Fruit fly (Drosophila melanogaster) whole organism, embryonic: ENCODE measurements around the gene CG34008.

Source experiments
- Aef1 ChIP-seq: fragments of 200-800 bp; sonication (Bioruptor generic); IDR thresholded peaks from 3 replicates; pipeline ENCODE4 v1.3.6; 2022; ENCODE audit warnings: missing biosample characterization, missing genetic modification characterization
- BEAF-32 ChIP-seq: fragments of 200-800 bp; sonication (Bioruptor generic); optimal IDR thresholded peaks from 3 replicates; lab custom pipeline; 2017; ENCODE audit warnings: missing biosample characterization, missing genetic modification characterization, mild to moderate bottlenecking, moderate library complexity, missing genetic modification reagents
- CG1233 ChIP-seq: fragments of 200-800 bp; sonication (Bioruptor generic); optimal IDR thresholded peaks from 4 replicates; lab custom pipeline; 2018; ENCODE audit warnings: missing biosample characterization, mild to moderate bottlenecking, missing genetic modification characterization
- CG13424 ChIP-seq: fragments of 200-800 bp; sonication (Bioruptor generic); optimal IDR thresholded peaks from 2 replicates; lab custom pipeline; 2019; ENCODE audit warnings: missing biosample characterization, mild to moderate bottlenecking, missing genetic modification characterization, moderate library complexity
- CG15011 ChIP-seq: fragments of 200-800 bp; sonication (Bioruptor generic); optimal IDR thresholded peaks from 3 replicates; lab custom pipeline; 2018; ENCODE audit warnings: missing biosample characterization, mild to moderate bottlenecking, missing genetic modification characterization
- CG15601 ChIP-seq: fragments of 200-800 bp; sonication (Bioruptor generic); optimal IDR thresholded peaks from 3 replicates; lab custom pipeline; 2019; ENCODE audit warnings: missing biosample characterization, mild to moderate bottlenecking, missing genetic modification characterization, moderate library complexity
- CG1647 ChIP-seq: fragments of 200-800 bp; sonication (Bioruptor generic); optimal IDR thresholded peaks from 3 replicates; lab custom pipeline; 2016; ENCODE audit warnings: missing biosample characterization, missing genetic modification characterization
- CG17359 ChIP-seq: fragments of 200-800 bp; sonication (Bioruptor generic); optimal IDR thresholded peaks from 3 replicates; lab custom pipeline; 2018; ENCODE audit warnings: missing biosample characterization, mild to moderate bottlenecking, missing genetic modification characterization, moderate library complexity
- CG18262 ChIP-seq: fragments of 200-800 bp; optimal IDR thresholded peaks from 3 replicates; lab custom pipeline; 2019; ENCODE audit warnings: missing biosample characterization, mild to moderate bottlenecking, missing genetic modification characterization, moderate library complexity
- CG2116 ChIP-seq: fragments of 200-800 bp; sonication (Bioruptor generic); optimal IDR thresholded peaks from 3 replicates; lab custom pipeline; 2018; ENCODE audit warnings: missing biosample characterization, mild to moderate bottlenecking, missing genetic modification characterization
- CG30431 ChIP-seq: fragments of 200-800 bp; sonication (Bioruptor generic); optimal IDR thresholded peaks from 2 replicates; lab custom pipeline; 2017; ENCODE audit warnings: missing biosample characterization, missing genetic modification characterization
- CG31365 ChIP-seq: fragments of 200-800 bp; sonication (Bioruptor generic); optimal IDR thresholded peaks from 2 replicates; lab custom pipeline; 2018; ENCODE audit warnings: missing biosample characterization, mild to moderate bottlenecking, missing genetic modification characterization
- CG31441 ChIP-seq: fragments of 200-800 bp; sonication (Bioruptor generic); IDR thresholded peaks from 2 replicates; pipeline ENCODE4 v1.3.6; 2022; ENCODE audit warnings: missing biosample characterization, missing genetic modification characterization
- CG3281 ChIP-seq: fragments of 200-800 bp; sonication (Bioruptor generic); optimal IDR thresholded peaks from 3 replicates; lab custom pipeline; 2017; ENCODE audit warnings: missing biosample characterization, mild to moderate bottlenecking, missing genetic modification characterization
- CG3407 ChIP-seq: fragments of 200-800 bp; sonication (Bioruptor generic); optimal IDR thresholded peaks from 2 replicates; lab custom pipeline; 2018; ENCODE audit warnings: missing biosample characterization, mild to moderate bottlenecking, missing genetic modification characterization
- CG34376 ChIP-seq: fragments of 200-800 bp; sonication (Bioruptor generic); optimal IDR thresholded peaks from 2 replicates; lab custom pipeline; 2018; ENCODE audit warnings: missing biosample characterization, mild to moderate bottlenecking, missing genetic modification characterization
- CG42726 ChIP-seq: fragments of 200-800 bp; sonication (Bioruptor generic); IDR thresholded peaks from 2 replicates; pipeline ENCODE4 v1.3.6; 2022; ENCODE audit warnings: missing biosample characterization, missing genetic modification characterization; ENCODE audit not compliant: partially characterized antibody
- CG4730 ChIP-seq: fragments of 200-800 bp; sonication (Bioruptor generic); IDR thresholded peaks from 2 replicates; pipeline ENCODE4 v1.3.6; 2022; ENCODE audit warnings: missing biosample characterization, missing genetic modification characterization
- CG4854 ChIP-seq: fragments of 200-800 bp; sonication (Bioruptor generic); optimal IDR thresholded peaks from 2 replicates; lab custom pipeline; 2016; ENCODE audit warnings: missing biosample characterization, missing genetic modification characterization, inconsistent platforms
- CG6689 ChIP-seq: fragments of 200-800 bp; sonication (Bioruptor generic); IDR thresholded peaks from 2 replicates; pipeline ENCODE4 v1.3.6; 2022; ENCODE audit warnings: missing biosample characterization, missing genetic modification characterization
- CG7372 ChIP-seq: fragments of 200-800 bp; sonication (Bioruptor generic); IDR thresholded peaks from 2 replicates; pipeline ENCODE4 v1.3.6; 2022; ENCODE audit warnings: missing biosample characterization, missing genetic modification characterization
- CG7839 ChIP-seq: fragments of 200-800 bp; sonication (Bioruptor generic); optimal IDR thresholded peaks from 3 replicates; lab custom pipeline; 2018; ENCODE audit warnings: missing biosample characterization, mild to moderate bottlenecking, missing genetic modification characterization, moderate library complexity
- CG8290 ChIP-seq, 3 experiments: fragments of 200-800 bp; sonication (Bioruptor generic); optimal IDR thresholded peaks; 2 replicates each; lab custom pipeline; 2016 to 2019; ENCODE audit warnings: missing biosample characterization in 3 of 3, missing genetic modification characterization in 3 of 3, mild to moderate bottlenecking in 2 of 3, moderate library complexity in 1 of 3
- CG9215 ChIP-seq: fragments of 200-800 bp; sonication (Bioruptor generic); IDR thresholded peaks from 2 replicates; pipeline ENCODE4 v1.3.6; 2022; ENCODE audit warnings: missing biosample characterization, missing genetic modification characterization
- HLH54F ChIP-seq: fragments of 200-800 bp; sonication (Bioruptor generic); optimal IDR thresholded peaks from 3 replicates; lab custom pipeline; 2016; ENCODE audit warnings: missing biosample characterization, missing genetic modification characterization
- Hr51 ChIP-seq, 2 experiments: fragments of 200-800 bp; sonication (Bioruptor generic); optimal IDR thresholded peaks; 2 replicates in 1 of 2; 3 replicates in 1 of 2; lab custom pipeline; 2016 to 2018; ENCODE audit warnings: missing biosample characterization in 2 of 2, missing genetic modification characterization in 2 of 2, mild to moderate bottlenecking in 1 of 2, moderate library complexity in 1 of 2
- Lim3 ChIP-seq: fragments of 200-800 bp; sonication (Bioruptor generic); IDR thresholded peaks from 2 replicates; pipeline ENCODE4 v1.3.6; 2022; ENCODE audit warnings: missing biosample characterization, missing genetic modification characterization
- Max ChIP-seq: fragments of 200-800 bp; sonication (Bioruptor generic); optimal IDR thresholded peaks from 2 replicates; lab custom pipeline; 2016; ENCODE audit warnings: missing biosample characterization, mild to moderate bottlenecking, missing genetic modification characterization
- Myb ChIP-seq: fragments of 200-800 bp; sonication (Bioruptor generic); optimal IDR thresholded peaks from 2 replicates; lab custom pipeline; 2016; ENCODE audit warnings: missing biosample characterization, missing genetic modification characterization
- NfI ChIP-seq: fragments of 200-800 bp; sonication (Bioruptor generic); optimal IDR thresholded peaks from 3 replicates; lab custom pipeline; 2018; ENCODE audit warnings: missing biosample characterization, mild to moderate bottlenecking, missing genetic modification characterization, moderate library complexity
- Oli ChIP-seq: fragments of 200-800 bp; sonication (Bioruptor generic); optimal IDR thresholded peaks from 2 replicates; lab custom pipeline; 2018; ENCODE audit warnings: missing biosample characterization, mild to moderate bottlenecking, missing genetic modification characterization, moderate library complexity
- Xrp1 ChIP-seq: fragments of 200-800 bp; sonication (Bioruptor generic); IDR thresholded peaks from 2 replicates; pipeline ENCODE4 v1.3.6; 2022; ENCODE audit warnings: missing biosample characterization, missing genetic modification characterization
- chm ChIP-seq: fragments of 200-800 bp; sonication (Bioruptor generic); IDR thresholded peaks from 2 replicates; pipeline ENCODE4 v1.3.6; 2022; ENCODE audit warnings: missing biosample characterization, missing genetic modification characterization
- ems ChIP-seq: fragments of 200-800 bp; sonication (Bioruptor generic); optimal IDR thresholded peaks from 3 replicates; lab custom pipeline; 2016; ENCODE audit warnings: missing biosample characterization, missing genetic modification characterization
- exex ChIP-seq: fragments of 200-800 bp; sonication (Bioruptor generic); optimal IDR thresholded peaks from 4 replicates; lab custom pipeline; 2018; ENCODE audit warnings: missing biosample characterization, mild to moderate bottlenecking, missing genetic modification characterization, moderate library complexity
- fd102C ChIP-seq: fragments of 200-800 bp; sonication (Bioruptor generic); optimal IDR thresholded peaks from 2 replicates; lab custom pipeline; 2018; ENCODE audit warnings: missing biosample characterization, mild to moderate bottlenecking, missing genetic modification characterization, moderate library complexity
- gro ChIP-seq: fragments of 200-800 bp; sonication (Bioruptor generic); optimal IDR thresholded peaks from 2 replicates; lab custom pipeline; 2016; ENCODE audit warnings: missing biosample characterization, missing genetic modification characterization
- hbn ChIP-seq: fragments of 200-800 bp; sonication (Bioruptor generic); IDR thresholded peaks from 2 replicates; pipeline ENCODE4 v1.3.6; 2022; ENCODE audit warnings: missing biosample characterization, missing genetic modification characterization; ENCODE audit not compliant: partially characterized antibody
- kni ChIP-seq: fragments of 200-800 bp; sonication (Bioruptor generic); optimal IDR thresholded peaks from 3 replicates; lab custom pipeline; 2017; ENCODE audit warnings: mild to moderate bottlenecking, missing biosample characterization, missing genetic modification reagents, missing genetic modification characterization
- lilli ChIP-seq: fragments of 200-800 bp; sonication (Bioruptor generic); optimal IDR thresholded peaks from 3 replicates; lab custom pipeline; 2016; ENCODE audit warnings: missing biosample characterization, missing genetic modification characterization
- mam ChIP-seq: fragments of 200-800 bp; sonication (Bioruptor generic); optimal IDR thresholded peaks from 3 replicates; lab custom pipeline; 2016; ENCODE audit warnings: missing biosample characterization, missing genetic modification characterization
- nau ChIP-seq: fragments of 200-800 bp; sonication (Bioruptor generic); optimal IDR thresholded peaks from 3 replicates; lab custom pipeline; 2017; ENCODE audit warnings: missing biosample characterization, mild to moderate bottlenecking, missing genetic modification characterization, missing genetic modification reagents
- pzg ChIP-seq: fragments of 200-800 bp; sonication (Bioruptor generic); optimal IDR thresholded peaks from 3 replicates; lab custom pipeline; 2018; ENCODE audit warnings: missing biosample characterization, mild to moderate bottlenecking, missing genetic modification characterization, moderate library complexity
- row ChIP-seq: fragments of 200-800 bp; sonication (Bioruptor generic); IDR thresholded peaks from 3 replicates; pipeline ENCODE4 v1.3.6; 2022; ENCODE audit warnings: missing biosample characterization, missing genetic modification characterization
- sd ChIP-seq: fragments of 200-800 bp; sonication (Bioruptor generic); optimal IDR thresholded peaks from 3 replicates; lab custom pipeline; 2018; ENCODE audit warnings: missing biosample characterization, mild to moderate bottlenecking, missing genetic modification characterization, moderate library complexity
- sisA ChIP-seq: fragments of 200-800 bp; sonication (Bioruptor generic); IDR thresholded peaks from 2 replicates; pipeline ENCODE4 v1.3.6; 2022; ENCODE audit warnings: missing biosample characterization, missing genetic modification characterization
- vvl ChIP-seq: fragments of 200-800 bp; sonication (Bioruptor generic); IDR thresholded peaks from 2 replicates; pipeline ENCODE4 v1.3.6; 2022; ENCODE audit warnings: missing biosample characterization, missing genetic modification characterization
- wor ChIP-seq: fragments of 200-800 bp; sonication (Bioruptor generic); IDR thresholded peaks from 2 replicates; pipeline ENCODE4 v1.3.6; 2022; ENCODE audit warnings: missing biosample characterization, missing genetic modification characterization

CG34008 gene

dm6 chr3R:20560019-20560667 is 21.2 kb downstream of the CG34008 start, which contains the start of gene CG15922 (continued):
- TF ChIP-seq ems (GFP tag; lab: Kevin White, UChicago), result no peak
- peak; percentile 17 for TF ChIP-seq CG7839 (tag; lab: Kevin White, UChicago)
- no peak for TF ChIP-seq CG9215 (GFP tag; lab: Robert Waterston, UW)
- TF ChIP-seq exex, result peak; percentile 52
- peak; percentile 23; the same call in 1 of the 3 replicates for TF ChIP-seq Aef1
- no peak; the same call in 2 of the 3 replicates for TF ChIP-seq row (GFP tag; lab: Robert Waterston, UW)
- TF ChIP-seq fd102C (GFP tag; lab: Kevin White, UChicago), result no peak
- 0 out of 2 replicates have a peak, but pooled peaks have one; percentile 22 for TF ChIP-seq CG6689 (GFP tag; lab: Robert Waterston, UW)
- no peak for TF ChIP-seq CG1647 (GFP tag; lab: Kevin White, UChicago)
- peak; percentile 33 for TF ChIP-seq CG13424 (tag; lab: Kevin White, UChicago)
- TF ChIP-seq CG17359 (tag; lab: Kevin White, UChicago), result peak; percentile 13
- TF ChIP-seq CG3407, result no peak
- TF ChIP-seq lilli (GFP tag; lab: Kevin White, UChicago), result peak; percentile 44
- no peak for TF ChIP-seq CG42726
- no peak for TF ChIP-seq CG4730 (GFP tag; lab: Robert Waterston, UW)
- TF ChIP-seq gro (GFP tag; lab: Kevin White, UChicago), result peak; percentile 12
- peak; percentile 9 for TF ChIP-seq HLH54F (GFP tag; lab: Kevin White, UChicago)
- TF ChIP-seq Oli (tag; lab: Kevin White, UChicago), result peak; percentile 38
- peak; percentile 17 for TF ChIP-seq CG15601 (tag; lab: Kevin White, UChicago)
- TF ChIP-seq CG15011, result no peak
- no peak for TF ChIP-seq chm (GFP tag; lab: Robert Waterston, UW)
- TF ChIP-seq CG31365, result no peak
- TF ChIP-seq vvl, result peak; percentile 27; the same call in 1 of the 2 replicates
- TF ChIP-seq CG1233 (GFP tag; lab: Kevin White, UChicago), result peak; percentile 6
- TF ChIP-seq Max (GFP tag; lab: Kevin White, UChicago), result peak; percentile 14
- TF ChIP-seq CG34376 (GFP tag; lab: Kevin White, UChicago), result peak; percentile 57
- peak; percentile 10 for TF ChIP-seq mam (GFP tag; lab: Kevin White, UChicago)
- peak; percentile 3 for TF ChIP-seq Myb (GFP tag; lab: Kevin White, UChicago)
- no peak for TF ChIP-seq CG31441 (GFP tag; lab: Robert Waterston, UW)
- peak; percentile 12 for TF ChIP-seq NfI (GFP tag; lab: Kevin White, UChicago)
- TF ChIP-seq Lim3, result no peak
- TF ChIP-seq Xrp1 (GFP tag; lab: Robert Waterston, UW), result 0 out of 2 replicates have a peak, but pooled peaks have one; percentile 8
- TF ChIP-seq nau (GFP tag; lab: Kevin White, UChicago), result no peak
- TF ChIP-seq CG18262 (tag; lab: Kevin White, UChicago), result no peak
- TF ChIP-seq wor, result 0 out of 2 replicates have a peak, but pooled peaks have one; percentile 13
- TF ChIP-seq kni (GFP tag; lab: Kevin White, UChicago), result no peak
- peak; percentile 20 for TF ChIP-seq BEAF-32 (GFP tag; lab: Kevin White, UChicago)
- TF ChIP-seq CG4854 (GFP tag; lab: Kevin White, UChicago), result no peak
- TF ChIP-seq CG2116, result peak; percentile 0
- peak in 1 of 2 experiments; percentile 16 for TF ChIP-seq Hr51 (GFP tag; optimal IDR thresholded peaks at IDR 0.05; lab: Kevin White, UChicago)
- no peak for TF ChIP-seq hbn (GFP tag; lab: Robert Waterston, UW)
- 0 out of 2 replicates have a peak, but pooled peaks have one; percentile 25 for TF ChIP-seq CG7372 (GFP tag; lab: Robert Waterston, UW)
- TF ChIP-seq CG8290 (GFP tag; optimal IDR thresholded peaks at IDR 0.05; lab: Kevin White, UChicago), result no peak
- TF ChIP-seq CG8290 (tag; optimal IDR thresholded peaks at IDR 0.05; lab: Kevin White, UChicago), result peak in 1 of 2 experiments; percentile 23
- TF ChIP-seq pzg (GFP tag; lab: Kevin White, UChicago), result peak; percentile 60
- TF ChIP-seq CG3281 (GFP tag; lab: Kevin White, UChicago), result peak; percentile 3
- no peak for TF ChIP-seq CG30431
- no peak for TF ChIP-seq sisA (GFP tag; lab: Robert Waterston, UW)
- TF ChIP-seq sd (tag; lab: Kevin White, UChicago), result peak; percentile 45
